Worm (Caenorhabditis elegans): ENCODE results near the gene R07A4.2.

DNA sequence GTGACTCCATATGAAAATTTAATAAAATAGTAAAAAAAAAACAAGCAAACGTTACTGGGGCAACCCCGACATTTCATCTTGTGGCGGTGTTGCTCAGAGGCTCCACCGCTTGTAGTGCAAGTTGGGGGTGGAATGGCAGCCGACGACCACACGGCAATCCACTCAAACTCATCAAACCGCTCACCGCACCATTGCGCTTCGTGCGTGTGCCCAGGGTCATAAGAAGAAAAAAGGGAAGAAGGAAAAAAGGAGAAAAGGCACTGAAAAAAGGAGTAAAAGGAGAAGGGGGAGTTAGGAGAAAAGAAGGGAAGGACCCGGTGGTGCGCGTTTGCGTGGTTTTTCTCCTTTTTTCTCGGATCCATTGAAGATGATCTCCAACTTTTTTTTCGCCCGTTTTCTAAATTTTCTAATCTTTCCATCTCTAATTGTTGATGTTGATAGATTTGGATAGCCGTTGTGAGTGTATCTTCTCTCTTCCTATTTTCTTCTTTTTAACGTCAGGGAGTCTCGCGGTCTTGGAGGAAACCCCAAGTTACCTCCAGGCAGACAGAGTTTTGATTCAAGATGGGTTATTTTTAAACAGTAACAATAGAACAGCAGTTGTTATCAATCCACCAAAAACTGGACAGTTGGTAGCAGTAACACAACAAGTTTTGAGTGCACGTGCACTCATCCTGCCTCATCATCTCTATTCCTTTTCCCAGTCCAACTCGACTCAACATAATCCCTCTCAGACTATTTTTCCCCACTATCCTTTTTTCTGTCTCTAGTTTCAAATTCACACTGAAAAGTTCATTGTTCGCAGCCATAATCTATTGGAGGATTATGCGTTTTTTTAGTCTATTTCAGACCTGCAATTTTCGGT, 22.2 kb upstream of the R07A4.2 start:
- TF ChIP-seq pqm-1 (tag; optimal IDR thresholded peaks at IDR 0.05) (no peak), snpc-4 (tag; optimal IDR thresholded peaks at IDR 0.05) (no peak), fkh-10 (GFP tag; optimal IDR thresholded peaks at IDR 0.05) (no peak), lin-15B (tag; optimal IDR thresholded peaks at IDR 0.05) (no peak), skn-1 (tag; optimal IDR thresholded peaks at IDR 0.05) (no peak), ceh-82 (tag; optimal IDR thresholded peaks at IDR 0.05) (no peak), nhr-11 (tag; optimal IDR thresholded peaks at IDR 0.05) (no peak), nhr-41 (GFP tag; IDR thresholded peaks at IDR 0.05) (no peak), unc-39 (tag; optimal IDR thresholded peaks at IDR 0.05) (no peak)
